Fruit fly (Drosophila melanogaster) whole organism, embryonic: ENCODE measurements around the gene CG34461.

ENCODE experiments used
- Asciz ChIP-seq: fragments of 200-800 bp; sonication (Bioruptor generic); optimal IDR thresholded peaks from 2 replicates; lab custom pipeline; 2017; ENCODE audit warnings: missing biosample characterization, mild to moderate bottlenecking, missing genetic modification characterization, missing genetic modification reagents
- CG1024 ChIP-seq: fragments of 200-800 bp; sonication (Bioruptor generic); IDR thresholded peaks from 2 replicates; pipeline ENCODE4 v1.3.6; 2022; ENCODE audit warnings: missing biosample characterization, missing genetic modification characterization
- CG11085 ChIP-seq: fragments of 200-800 bp; sonication (Bioruptor generic); IDR thresholded peaks from 2 replicates; pipeline ENCODE4 v1.3.6; 2022; ENCODE audit warnings: missing biosample characterization, missing genetic modification characterization
- CG11398 ChIP-seq: fragments of 200-800 bp; sonication (Bioruptor generic); optimal IDR thresholded peaks from 2 replicates; lab custom pipeline; 2016; ENCODE audit warnings: missing biosample characterization, missing genetic modification characterization
- CG13287 ChIP-seq: fragments of 200-800 bp; sonication (Bioruptor generic); IDR thresholded peaks from 2 replicates; pipeline ENCODE4 v1.3.6; 2022; ENCODE audit warnings: missing biosample characterization, missing genetic modification characterization; ENCODE audit not compliant: partially characterized antibody
- CG13424 ChIP-seq: fragments of 200-800 bp; sonication (Bioruptor generic); optimal IDR thresholded peaks from 2 replicates; lab custom pipeline; 2019; ENCODE audit warnings: missing biosample characterization, mild to moderate bottlenecking, missing genetic modification characterization, moderate library complexity
- CG13894 ChIP-seq: fragments of 200-800 bp; sonication (Bioruptor generic); optimal IDR thresholded peaks from 3 replicates; lab custom pipeline; 2018; ENCODE audit warnings: missing biosample characterization, mild to moderate bottlenecking, missing genetic modification characterization, moderate library complexity
- CG14965 ChIP-seq: fragments of 200-800 bp; sonication (Bioruptor generic); optimal IDR thresholded peaks from 2 replicates; lab custom pipeline; 2016; ENCODE audit warnings: missing biosample characterization, missing genetic modification characterization, borderline replicate concordance
- CG15073 ChIP-seq: fragments of 200-800 bp; sonication (Bioruptor generic); optimal IDR thresholded peaks from 2 replicates; lab custom pipeline; 2016; ENCODE audit warnings: missing biosample characterization, missing genetic modification characterization
- CG17328 ChIP-seq: fragments of 200-800 bp; sonication (Bioruptor generic); IDR thresholded peaks from 2 replicates; pipeline ENCODE4 v1.3.6; 2022; ENCODE audit warnings: missing biosample characterization, missing genetic modification characterization
- CG17359 ChIP-seq: fragments of 200-800 bp; sonication (Bioruptor generic); optimal IDR thresholded peaks from 3 replicates; lab custom pipeline; 2018; ENCODE audit warnings: missing biosample characterization, mild to moderate bottlenecking, missing genetic modification characterization, moderate library complexity
- CG2202 ChIP-seq: fragments of 200-800 bp; sonication (Bioruptor generic); optimal IDR thresholded peaks from 2 replicates; lab custom pipeline; 2018; ENCODE audit warnings: missing biosample characterization, mild to moderate bottlenecking, missing genetic modification characterization
- CG30403 ChIP-seq: fragments of 200-800 bp; sonication (Bioruptor generic); optimal IDR thresholded peaks from 3 replicates; lab custom pipeline; 2016; ENCODE audit warnings: missing biosample characterization, missing genetic modification characterization
- CG6272 ChIP-seq: fragments of 200-800 bp; sonication (Bioruptor generic); IDR thresholded peaks from 2 replicates; pipeline ENCODE4 v1.3.6; 2022; ENCODE audit warnings: missing biosample characterization, missing genetic modification characterization
- CG7372 ChIP-seq: fragments of 200-800 bp; sonication (Bioruptor generic); IDR thresholded peaks from 2 replicates; pipeline ENCODE4 v1.3.6; 2022; ENCODE audit warnings: missing biosample characterization, missing genetic modification characterization
- CG9727 ChIP-seq: fragments of 200-800 bp; sonication (Bioruptor generic); optimal IDR thresholded peaks from 3 replicates; lab custom pipeline; 2017; ENCODE audit warnings: missing biosample characterization, mild to moderate bottlenecking, missing genetic modification characterization
- CG9932 ChIP-seq: fragments of 200-800 bp; sonication (Bioruptor generic); IDR thresholded peaks from 2 replicates; pipeline ENCODE4 v1.3.6; 2022; ENCODE audit warnings: missing biosample characterization, missing genetic modification characterization
- Doc2 ChIP-seq: fragments of 200-800 bp; sonication (Bioruptor generic); IDR thresholded peaks from 2 replicates; pipeline ENCODE4 v1.3.6; 2022; ENCODE audit warnings: missing biosample characterization, missing genetic modification characterization
- Dref ChIP-seq: fragments of 200-800 bp; sonication (Bioruptor generic); IDR thresholded peaks from 2 replicates; pipeline ENCODE4 v1.3.6; 2022; ENCODE audit warnings: missing biosample characterization, missing genetic modification characterization
- Fer1 ChIP-seq: fragments of 200-800 bp; sonication (Bioruptor generic); optimal IDR thresholded peaks from 2 replicates; lab custom pipeline; 2017; ENCODE audit warnings: missing biosample characterization, mild to moderate bottlenecking, missing genetic modification characterization
- Hsf ChIP-seq: fragments of 200-800 bp; sonication (Bioruptor generic); optimal IDR thresholded peaks from 3 replicates; lab custom pipeline; 2016; ENCODE audit warnings: missing biosample characterization, missing genetic modification characterization
- Lim3 ChIP-seq: fragments of 200-800 bp; sonication (Bioruptor generic); IDR thresholded peaks from 2 replicates; pipeline ENCODE4 v1.3.6; 2022; ENCODE audit warnings: missing biosample characterization, missing genetic modification characterization
- Oli ChIP-seq: fragments of 200-800 bp; sonication (Bioruptor generic); optimal IDR thresholded peaks from 2 replicates; lab custom pipeline; 2018; ENCODE audit warnings: missing biosample characterization, mild to moderate bottlenecking, missing genetic modification characterization, moderate library complexity
- Pdp1 ChIP-seq, 2 experiments: fragments of 200-800 bp; sonication (Bioruptor generic); optimal IDR thresholded peaks; 3 replicates each; lab custom pipeline; 2016; ENCODE audit warnings: missing biosample characterization in 2 of 2, missing genetic modification characterization in 2 of 2, mild to moderate bottlenecking in 1 of 2, moderate library complexity in 1 of 2
- amos ChIP-seq: fragments of 200-800 bp; sonication (Bioruptor generic); IDR thresholded peaks from 2 replicates; pipeline ENCODE4 v1.3.6; 2022; ENCODE audit warnings: missing biosample characterization, missing genetic modification characterization; ENCODE audit not compliant: partially characterized antibody
- caup ChIP-seq: fragments of 200-800 bp; sonication (Bioruptor generic); optimal IDR thresholded peaks from 3 replicates; lab custom pipeline; 2017; ENCODE audit warnings: missing biosample characterization, mild to moderate bottlenecking, missing genetic modification characterization, moderate library complexity; ENCODE audit not compliant: severe bottlenecking
- cg ChIP-seq: fragments of 200-800 bp; sonication (Bioruptor generic); optimal IDR thresholded peaks from 3 replicates; lab custom pipeline; 2019; ENCODE audit warnings: missing biosample characterization, mild to moderate bottlenecking, missing genetic modification characterization, moderate library complexity
- crp ChIP-seq, 2 experiments: fragments of 200-800 bp; sonication (Bioruptor generic); optimal IDR thresholded peaks; 2 replicates in 1 of 2; 3 replicates in 1 of 2; lab custom pipeline; 2017; ENCODE audit warnings: missing biosample characterization in 2 of 2, missing genetic modification characterization in 2 of 2, mild to moderate bottlenecking in 1 of 2, moderate library complexity in 1 of 2
- dmrt11E ChIP-seq: fragments of 200-800 bp; sonication (Bioruptor generic); optimal IDR thresholded peaks from 3 replicates; lab custom pipeline; 2018; ENCODE audit warnings: missing biosample characterization, mild to moderate bottlenecking, missing genetic modification characterization, moderate library complexity
- ewg ChIP-seq: fragments of 200-800 bp; sonication (Bioruptor generic); optimal IDR thresholded peaks from 3 replicates; lab custom pipeline; 2017; ENCODE audit warnings: mild to moderate bottlenecking, missing biosample characterization, missing genetic modification reagents, missing genetic modification characterization
- gcm2 ChIP-seq: fragments of 200-800 bp; sonication (Bioruptor generic); optimal IDR thresholded peaks from 2 replicates; lab custom pipeline; 2016; ENCODE audit warnings: missing biosample characterization, missing genetic modification characterization
- grn ChIP-seq: fragments of 200-800 bp; sonication (Bioruptor generic); optimal IDR thresholded peaks from 3 replicates; lab custom pipeline; 2017; ENCODE audit warnings: missing biosample characterization, missing genetic modification characterization
- gt ChIP-seq: fragments of 200-800 bp; sonication (Bioruptor generic); IDR thresholded peaks from 2 replicates; pipeline ENCODE4 v1.3.6; 2022; ENCODE audit warnings: missing biosample characterization, missing genetic modification characterization
- hb ChIP-seq: fragments of 200-800 bp; sonication (Bioruptor generic); IDR thresholded peaks from 3 replicates; pipeline ENCODE4 v1.3.6; 2022; ENCODE audit warnings: missing biosample characterization, missing genetic modification characterization; ENCODE audit not compliant: partially characterized antibody
- lov ChIP-seq, 2 experiments: fragments of 200-800 bp in 1 of 2; fragments of >200 bp in 1 of 2; sonication (Bioruptor generic) in 1 of 2; IDR thresholded peaks in 1 of 2; optimal IDR thresholded peaks in 1 of 2; 2 replicates in 1 of 2; 3 replicates in 1 of 2; pipeline versions ENCODE4 v1.3.6 to Lab custom; 2017 to 2022; ENCODE audit warnings: missing biosample characterization in 1 of 2, missing genetic modification characterization in 1 of 2
- mirr ChIP-seq: fragments of 200-800 bp; sonication (Bioruptor generic); optimal IDR thresholded peaks from 3 replicates; lab custom pipeline; 2018; ENCODE audit warnings: missing biosample characterization, mild to moderate bottlenecking, missing genetic modification characterization
- nerfin-1 ChIP-seq: fragments of 200-800 bp; sonication (Bioruptor generic); optimal IDR thresholded peaks from 3 replicates; lab custom pipeline; 2019; ENCODE audit warnings: missing biosample characterization, mild to moderate bottlenecking, missing genetic modification characterization, moderate library complexity
- onecut ChIP-seq: fragments of 200-800 bp; sonication (Bioruptor generic); IDR thresholded peaks from 2 replicates; pipeline ENCODE4 v1.3.6; 2022; ENCODE audit warnings: missing biosample characterization, missing genetic modification characterization
- pan ChIP-seq, 4 experiments: fragments of >200 bp in 3 of 4; fragments of 200-800 bp in 1 of 4; sonication (Bioruptor generic) in 1 of 4; optimal IDR thresholded peaks in 3 of 4; IDR thresholded peaks in 1 of 4; 2 replicates each; pipeline versions ENCODE4 v1.3.6 to Lab custom; 2017 to 2022; ENCODE audit warnings: missing biosample characterization in 2 of 4, missing genetic modification characterization in 2 of 4, mixed read lengths in 1 of 4
- ssp ChIP-seq: fragments of 200-800 bp; sonication (Bioruptor generic); IDR thresholded peaks from 2 replicates; pipeline ENCODE4 v1.3.6; 2022; ENCODE audit warnings: missing biosample characterization, missing genetic modification characterization
- stwl ChIP-seq: fragments of 200-800 bp; sonication (Bioruptor generic); optimal IDR thresholded peaks from 3 replicates; lab custom pipeline; 2018; ENCODE audit warnings: missing biosample characterization, mild to moderate bottlenecking, missing genetic modification characterization, moderate library complexity
- sug ChIP-seq: fragments of 200-800 bp; optimal IDR thresholded peaks from 2 replicates; lab custom pipeline; 2019; ENCODE audit warnings: missing biosample characterization, mild to moderate bottlenecking, missing genetic modification characterization, moderate library complexity
- tap ChIP-seq: fragments of 200-800 bp; optimal IDR thresholded peaks from 3 replicates; lab custom pipeline; 2019; ENCODE audit warnings: missing biosample characterization, mild to moderate bottlenecking, missing genetic modification characterization, moderate library complexity
- twi ChIP-seq: fragments of 200-800 bp; optimal IDR thresholded peaks from 2 replicates; lab custom pipeline; 2019; ENCODE audit warnings: missing biosample characterization, mild to moderate bottlenecking, missing genetic modification characterization, moderate library complexity
- unpg ChIP-seq: fragments of 200-800 bp; sonication (Bioruptor generic); optimal IDR thresholded peaks from 3 replicates; lab custom pipeline; 2018; ENCODE audit warnings: missing biosample characterization, mild to moderate bottlenecking, missing genetic modification characterization, moderate library complexity
- wek ChIP-seq: fragments of 200-800 bp; sonication (Bioruptor generic); optimal IDR thresholded peaks from 3 replicates; lab custom pipeline; 2018; ENCODE audit warnings: missing biosample characterization, mild to moderate bottlenecking, missing genetic modification characterization, moderate library complexity
- zen2 ChIP-seq: fragments of 200-800 bp; sonication (Bioruptor generic); IDR thresholded peaks from 3 replicates; pipeline ENCODE4 v1.3.6; 2022; ENCODE audit warnings: missing biosample characterization, missing genetic modification characterization; ENCODE audit not compliant: partially characterized antibody

The CG34461 gene

dm6 chr3L:8358776-8359455 lies 33.3 kb downstream of the CG34461 start (continued):
- TF ChIP-seq CG13894 (tag; lab: Kevin White, UChicago), result no peak
- TF ChIP-seq cg (GFP tag; lab: Kevin White, UChicago), result no peak
- TF ChIP-seq onecut (GFP tag; lab: Robert Waterston, UW), result no peak
- TF ChIP-seq zen2, result peak; percentile 14; the same call in 1 of the 3 replicates
- TF ChIP-seq CG14965 (GFP tag; lab: Kevin White, UChicago), result no peak
- TF ChIP-seq Oli, result no peak
- TF ChIP-seq CG11085 (GFP tag; lab: Robert Waterston, UW), result no peak
- TF ChIP-seq Pdp1 (GFP tag; optimal IDR thresholded peaks at IDR 0.05; lab: Kevin White, UChicago), result peak in 1 of 2 experiments; percentile 100
- no peak for TF ChIP-seq ewg (GFP tag; lab: Kevin White, UChicago)
- TF ChIP-seq mirr, result peak; percentile 95
- peak; percentile 22 for TF ChIP-seq stwl (tag; lab: Kevin White, UChicago)
- TF ChIP-seq CG17359 (tag; lab: Kevin White, UChicago), result no peak
- no peak for TF ChIP-seq unpg (GFP tag; lab: Kevin White, UChicago)
- TF ChIP-seq CG13424 (tag; lab: Kevin White, UChicago), result no peak
- peak; percentile 87 for TF ChIP-seq grn (GFP tag; lab: Kevin White, UChicago)
- TF ChIP-seq Doc2, result no peak
- no peak for TF ChIP-seq CG6272 (GFP tag; lab: Robert Waterston, UW)
- TF ChIP-seq Fer1 (GFP tag; lab: Kevin White, UChicago), result no peak
- TF ChIP-seq tap (tag; lab: Kevin White, UChicago), result no peak
- no peak for TF ChIP-seq twi (tag; lab: Kevin White, UChicago)
- no peak for TF ChIP-seq lov (optimal IDR thresholded peaks at IDR 0.05; lab: Kevin White, UChicago)
- TF ChIP-seq lov (GFP tag; IDR thresholded peaks at IDR 0.05; lab: Robert Waterston, UW), result no peak
- TF ChIP-seq wek (GFP tag; lab: Kevin White, UChicago), result no peak
- TF ChIP-seq CG9932 (GFP tag; lab: Robert Waterston, UW), result no peak
- no peak for TF ChIP-seq Hsf (GFP tag; lab: Kevin White, UChicago)
- no peak for TF ChIP-seq Lim3 (GFP tag; lab: Robert Waterston, UW)
- TF ChIP-seq dmrt11E (tag; lab: Kevin White, UChicago), result no peak
- no peak for TF ChIP-seq pan (optimal IDR thresholded peaks at IDR 0.05; lab: Kevin White, UChicago)
- TF ChIP-seq pan (GFP tag; optimal IDR thresholded peaks at IDR 0.05 in 1 of 2, IDR thresholded peaks at IDR 0.05 in 1 of 2), result no peak
- TF ChIP-seq caup (GFP tag; lab: Kevin White, UChicago), result no peak
- no peak for TF ChIP-seq gt (GFP tag; lab: Robert Waterston, UW)
- TF ChIP-seq nerfin-1, result no peak
- TF ChIP-seq CG30403 (GFP tag; lab: Kevin White, UChicago), result no peak
- peak; percentile 6 for TF ChIP-seq CG9727
- no peak for TF ChIP-seq gcm2 (GFP tag; lab: Kevin White, UChicago)
- no peak for TF ChIP-seq CG2202 (tag; lab: Kevin White, UChicago)
- TF ChIP-seq Asciz (GFP tag; lab: Kevin White, UChicago), result no peak
- no peak for TF ChIP-seq CG15073 (GFP tag; lab: Kevin White, UChicago)
- no peak for TF ChIP-seq CG1024
- TF ChIP-seq CG11398, result no peak
- peak in 1 of 2 experiments; percentile 85 for TF ChIP-seq crp (GFP tag; optimal IDR thresholded peaks at IDR 0.05; lab: Kevin White, UChicago)
- TF ChIP-seq hb, result peak; percentile 47; the same call in 1 of the 3 replicates
- peak; percentile 99 for TF ChIP-seq sug (tag; lab: Kevin White, UChicago)
- no peak for TF ChIP-seq CG7372 (GFP tag; lab: Robert Waterston, UW)
- no peak for TF ChIP-seq CG17328
- peak; percentile 62; the same call in 1 of the 2 replicates for TF ChIP-seq amos (GFP tag; lab: Robert Waterston, UW)
- TF ChIP-seq Dref (GFP tag; lab: Robert Waterston, UW), result peak; percentile 62
- peak; percentile 76 for TF ChIP-seq CG13287 (GFP tag; lab: Robert Waterston, UW)
- no peak for TF ChIP-seq ssp (GFP tag; lab: Robert Waterston, UW)
